Worm (Caenorhabditis elegans) whole organism, L4/young adult: Measurements from ENCODE around the gene F56A11.4.

Source experiments
- W03F9.2 ChIP-seq: fragments of 150-350 bp; optimal IDR thresholded peaks from 2 replicates; lab custom pipeline; 2014; ENCODE audit warnings: missing biosample characterization, missing genetic modification characterization
- him-1 ChIP-seq: sonication (generic microtip); optimal IDR thresholded peaks from 2 replicates; lab custom pipeline; 2016; ENCODE audit warnings: missing genotype, missing genetic modification reagents, missing genetic modification characterization, missing compliant biosample characterization

DNA sequence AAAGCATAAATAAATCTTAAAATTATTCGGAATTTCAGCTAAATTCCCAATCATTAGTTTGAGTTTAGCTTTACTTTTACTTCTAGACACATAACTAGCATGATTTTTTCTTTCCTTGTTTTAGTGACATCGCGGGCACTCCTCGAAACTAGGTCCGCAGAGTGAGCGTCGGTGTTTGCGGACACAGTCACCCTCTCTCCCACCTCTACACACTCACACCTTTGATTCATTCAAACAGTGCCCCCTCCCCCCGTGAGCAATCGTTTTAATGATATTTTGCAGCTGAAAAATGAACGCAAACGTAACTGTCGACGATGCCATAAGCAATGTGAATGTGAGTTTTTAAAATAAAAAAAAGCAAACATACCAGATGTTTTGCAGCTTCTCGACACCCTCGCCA lies 24.4 kb downstream of the F56A11.4 start, which contains the start of gene gex-2:
- TF ChIP-seq him-1 (no peak), W03F9.2 (no peak)
